Worm (Caenorhabditis elegans) whole organism, L3 larva: ENCODE results near the gene col-131.

Source experiments
- R02D3.7 ChIP-seq: fragments of 150-350 bp; optimal IDR thresholded peaks from 2 replicates; lab custom pipeline; 2014; ENCODE audit warnings: missing biosample characterization, missing genetic modification characterization
- ZK546.5 ChIP-seq: sonication (generic microtip); optimal IDR thresholded peaks from 2 replicates; lab custom pipeline; 2017; ENCODE audit warnings: missing biosample characterization, missing genetic modification characterization
- aly-2 ChIP-seq: fragments of 150-350 bp; optimal IDR thresholded peaks from 2 replicates; lab custom pipeline; 2014; ENCODE audit warnings: missing biosample characterization, missing genetic modification characterization
- ceh-16 ChIP-seq: sonication (generic microtip); optimal IDR thresholded peaks from 2 replicates; lab custom pipeline; 2017; ENCODE audit warnings: missing biosample characterization, missing genetic modification characterization
- ceh-28 ChIP-seq: fragments of 150-350 bp; optimal IDR thresholded peaks from 2 replicates; lab custom pipeline; 2014; ENCODE audit warnings: missing biosample characterization, missing genetic modification reagents, missing genetic modification characterization
- ceh-82 ChIP-seq: fragments of 150-350 bp; optimal IDR thresholded peaks from 2 replicates; lab custom pipeline; 2014; ENCODE audit warnings: missing biosample characterization, missing genetic modification characterization
- ceh-9 ChIP-seq: sonication (generic microtip); optimal IDR thresholded peaks from 2 replicates; lab custom pipeline; 2018; ENCODE audit warnings: missing biosample characterization, missing genetic modification characterization
- daf-12 ChIP-seq: fragments of 150-350 bp; optimal IDR thresholded peaks from 2 replicates; lab custom pipeline; 2014; ENCODE audit warnings: missing biosample characterization, missing genetic modification reagents, missing genetic modification characterization
- egl-27 ChIP-seq: sonication (generic microtip); optimal IDR thresholded peaks from 4 replicates; lab custom pipeline; 2017; ENCODE audit warnings: missing biosample characterization, missing genetic modification reagents, missing genetic modification characterization
- egl-5 ChIP-seq: fragments of 150-350 bp; optimal IDR thresholded peaks from 2 replicates; lab custom pipeline; 2017; ENCODE audit warnings: missing biosample characterization, missing genetic modification reagents, missing genetic modification characterization, inconsistent platforms
- elt-1 ChIP-seq: fragments of 150-350 bp; optimal IDR thresholded peaks from 2 replicates; lab custom pipeline; 2014; ENCODE audit warnings: missing biosample characterization, missing genetic modification characterization
- elt-2 ChIP-seq: sonication (generic microtip); optimal IDR thresholded peaks from 2 replicates; lab custom pipeline; 2016; ENCODE audit warnings: missing genetic modification reagents, mild to moderate bottlenecking, missing genetic modification characterization, missing compliant biosample characterization
- elt-3 ChIP-seq, 3 experiments: fragments of 150-350 bp in 1 of 3; sonication (generic microtip) in 2 of 3; optimal IDR thresholded peaks; 2 replicates in 2 of 3; 4 replicates in 1 of 3; lab custom pipeline; 2014 to 2017; ENCODE audit warnings: missing biosample characterization in 3 of 3, missing genetic modification characterization in 3 of 3
- eor-1 ChIP-seq, 2 experiments: fragments of 150-350 bp; optimal IDR thresholded peaks; 2 replicates each; lab custom pipeline; 2014 to 2018; ENCODE audit warnings: missing biosample characterization in 2 of 2, missing genetic modification characterization in 2 of 2
- fkh-10 ChIP-seq: sonication (generic microtip); optimal IDR thresholded peaks from 2 replicates; lab custom pipeline; 2017; ENCODE audit warnings: missing biosample characterization, missing genetic modification reagents, missing genetic modification characterization
- fkh-2 ChIP-seq: fragments of 150-350 bp; optimal IDR thresholded peaks from 2 replicates; lab custom pipeline; 2014; ENCODE audit warnings: missing biosample characterization, missing genetic modification reagents, missing genetic modification characterization
- fos-1 ChIP-seq: fragments of 150-350 bp; optimal IDR thresholded peaks from 2 replicates; lab custom pipeline; 2014; ENCODE audit warnings: missing biosample characterization, missing genetic modification characterization
- hmg-11 ChIP-seq: sonication (generic microtip); optimal IDR thresholded peaks from 2 replicates; lab custom pipeline; 2016; ENCODE audit warnings: missing genetic modification characterization, missing compliant biosample characterization
- jun-1 ChIP-seq: fragments of 150-350 bp; optimal IDR thresholded peaks from 2 replicates; lab custom pipeline; 2014; ENCODE audit warnings: missing biosample characterization, missing genetic modification reagents, missing genetic modification characterization
- lin-15B ChIP-seq: fragments of 150-350 bp; optimal IDR thresholded peaks from 2 replicates; lab custom pipeline; 2014; ENCODE audit warnings: missing biosample characterization, missing genetic modification characterization
- lin-39 ChIP-seq: fragments of 150-350 bp; optimal IDR thresholded peaks from 2 replicates; lab custom pipeline; 2018; ENCODE audit warnings: missing biosample characterization, missing genetic modification reagents, missing genetic modification characterization
- lsy-12 ChIP-seq: sonication (generic microtip); optimal IDR thresholded peaks from 2 replicates; lab custom pipeline; 2016; ENCODE audit warnings: mild to moderate bottlenecking, missing genetic modification characterization, missing compliant biosample characterization
- mdl-1 ChIP-seq: fragments of 150-350 bp; optimal IDR thresholded peaks from 2 replicates; lab custom pipeline; 2014; ENCODE audit warnings: missing biosample characterization, missing genetic modification characterization
- mml-1 ChIP-seq: fragments of 150-350 bp; sonication (generic microtip); optimal IDR thresholded peaks from 3 replicates; lab custom pipeline; 2014; ENCODE audit warnings: missing biosample characterization, missing genetic modification characterization
- nfya-1 ChIP-seq: sonication (generic microtip); optimal IDR thresholded peaks from 2 replicates; lab custom pipeline; 2017; ENCODE audit warnings: missing genetic modification characterization, mild to moderate bottlenecking, missing compliant biosample characterization, antibody characterized with exemption, moderate library complexity; ENCODE audit not compliant: insufficient read depth
- nhr-12 ChIP-seq: fragments of 150-350 bp; optimal IDR thresholded peaks from 2 replicates; lab custom pipeline; 2014; ENCODE audit warnings: missing biosample characterization, missing genetic modification characterization
- nhr-23 ChIP-seq: fragments of 150-350 bp; optimal IDR thresholded peaks from 2 replicates; lab custom pipeline; 2014; ENCODE audit warnings: missing biosample characterization, missing genetic modification reagents, missing genetic modification characterization
- nhr-237 ChIP-seq: fragments of 150-350 bp; optimal IDR thresholded peaks from 2 replicates; lab custom pipeline; 2014; ENCODE audit warnings: missing biosample characterization, missing genetic modification characterization
- nhr-25 ChIP-seq: sonication (generic microtip); optimal IDR thresholded peaks from 2 replicates; lab custom pipeline; 2017; ENCODE audit warnings: missing biosample characterization, missing genetic modification characterization
- nhr-28 ChIP-seq: fragments of 150-350 bp; optimal IDR thresholded peaks from 2 replicates; lab custom pipeline; 2014; ENCODE audit warnings: missing biosample characterization, missing genetic modification characterization
- nhr-43 ChIP-seq: sonication (generic microtip); optimal IDR thresholded peaks from 2 replicates; lab custom pipeline; 2016; ENCODE audit warnings: mild to moderate bottlenecking, missing genetic modification characterization, missing compliant biosample characterization; ENCODE audit not compliant: poor library complexity, severe bottlenecking
- nhr-67 ChIP-seq: fragments of 150-350 bp; optimal IDR thresholded peaks from 2 replicates; lab custom pipeline; 2014; ENCODE audit warnings: missing biosample characterization, missing genetic modification characterization
- nhr-76 ChIP-seq: fragments of 150-350 bp; sonication (generic microtip); optimal IDR thresholded peaks from 5 replicates; lab custom pipeline; 2014; ENCODE audit warnings: missing biosample characterization, missing genetic modification characterization
- nhr-77 ChIP-seq: fragments of 150-350 bp; optimal IDR thresholded peaks from 2 replicates; lab custom pipeline; 2014; ENCODE audit warnings: missing biosample characterization, missing genetic modification characterization
- pha-4 ChIP-seq: fragments of 150-350 bp; optimal IDR thresholded peaks from 2 replicates; lab custom pipeline; 2014; ENCODE audit warnings: missing biosample characterization, missing genetic modification reagents, missing genetic modification characterization
- pqm-1 ChIP-seq: fragments of 150-350 bp; optimal IDR thresholded peaks from 2 replicates; lab custom pipeline; 2017; ENCODE audit warnings: missing biosample characterization, missing genetic modification characterization, inconsistent platforms
- sea-2 ChIP-seq: fragments of 150-350 bp; sonication (generic microtip); optimal IDR thresholded peaks from 4 replicates; lab custom pipeline; 2014; ENCODE audit warnings: missing biosample characterization, missing genetic modification reagents, missing genetic modification characterization
- skn-1 ChIP-seq: fragments of 150-350 bp; optimal IDR thresholded peaks from 2 replicates; lab custom pipeline; 2014; ENCODE audit warnings: missing biosample characterization, missing genetic modification characterization
- snpc-4 ChIP-seq: fragments of 150-350 bp; optimal IDR thresholded peaks from 2 replicates; lab custom pipeline; 2014; ENCODE audit warnings: missing biosample characterization, missing genetic modification characterization
- tbx-2 ChIP-seq: sonication (generic microtip); optimal IDR thresholded peaks from 2 replicates; lab custom pipeline; 2016; ENCODE audit warnings: mild to moderate bottlenecking, missing genetic modification characterization, missing compliant biosample characterization
- unc-39 ChIP-seq: sonication (generic microtip); optimal IDR thresholded peaks from 4 replicates; lab custom pipeline; 2017; ENCODE audit warnings: missing biosample characterization, missing genetic modification characterization
- unc-62 ChIP-seq: fragments of 150-350 bp; sonication (generic microtip); optimal IDR thresholded peaks from 4 replicates; lab custom pipeline; 2014; ENCODE audit warnings: missing biosample characterization, missing genetic modification reagents, missing genetic modification characterization
- zag-1 ChIP-seq: fragments of 150-350 bp; optimal IDR thresholded peaks from 2 replicates; lab custom pipeline; 2014; ENCODE audit warnings: missing biosample characterization, missing genetic modification characterization
- ztf-11 ChIP-seq: fragments of 150-350 bp; optimal IDR thresholded peaks from 2 replicates; lab custom pipeline; 2014; ENCODE audit warnings: missing biosample characterization, missing genetic modification characterization
- ztf-4 ChIP-seq: fragments of 150-350 bp; optimal IDR thresholded peaks from 2 replicates; lab custom pipeline; 2014; ENCODE audit warnings: missing biosample characterization, missing genetic modification characterization

col-131 gene

DNA sequence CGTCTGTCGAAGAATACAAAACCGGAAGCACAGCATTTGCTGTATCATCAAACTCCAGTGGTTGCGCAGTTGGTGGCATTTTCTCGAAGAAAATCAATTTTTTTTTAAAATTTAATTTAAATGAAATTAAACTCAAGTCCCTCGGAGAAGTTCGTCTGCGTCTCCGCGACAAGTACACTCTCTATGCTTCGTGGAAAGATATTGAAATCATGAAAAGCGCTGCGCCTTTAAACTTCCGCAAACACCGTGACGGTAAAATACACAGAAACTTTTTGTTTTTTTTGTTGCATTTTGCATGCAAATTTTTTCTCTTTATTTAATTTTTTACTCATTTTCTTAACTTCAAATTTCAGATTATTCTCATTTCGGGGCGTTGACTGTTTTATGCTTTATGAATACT is 31.6 kb upstream of the col-131 start, which contains the start of the genes dli-1, tin-9.2 and exos-4.1 (continued):
- TF ChIP-seq mdl-1 (tag; lab: Kevin White, UChicago) (no peak), nhr-25 (tag; lab: Kevin White, UChicago) (peak; percentile 35)

ce11 chrIV:13096778-13097177 is 29.7 kb upstream of the col-131 start:
- TF ChIP-seq nhr-25 (tag; lab: Kevin White, UChicago) (no peak), unc-39 (tag; lab: Kevin White, UChicago) (no peak), elt-2 (no peak), egl-5 (tag; lab: Kevin White, UChicago) (no peak), snpc-4 (no peak), mml-1 (no peak), ceh-82 (tag; lab: Kevin White, UChicago) (no peak), aly-2 (tag; lab: Kevin White, UChicago) (peak; percentile 30), nhr-12 (tag; lab: Kevin White, UChicago) (no peak)
- TF ChIP-seq, all 47 proteins: peak for 1

DNA sequence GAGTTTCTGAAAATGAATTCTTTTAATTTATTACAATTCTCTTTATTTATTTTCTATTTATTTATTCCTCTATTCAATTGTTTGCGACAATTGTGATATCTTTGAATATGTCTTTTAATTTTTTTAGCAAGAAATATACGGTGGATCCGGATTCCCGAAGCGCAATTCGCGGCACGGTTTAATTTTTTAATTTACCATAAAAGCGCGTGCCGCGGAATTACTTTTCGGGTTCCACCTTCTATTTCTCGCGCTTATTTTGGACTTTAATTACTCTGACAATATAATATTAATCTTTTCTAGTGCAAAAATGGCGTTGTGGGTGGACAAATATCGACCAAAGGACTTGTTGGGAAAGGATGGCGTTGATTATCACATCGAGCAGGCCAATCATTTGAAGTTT is 28.4 kb upstream of the col-131 start, which contains the start of gene rfc-3:
TSS of gene rfc-3 (plus strand) at position 301 of the 400 bp plus-strand sequence.
- TF ChIP-seq nhr-23, result no peak
- no peak for TF ChIP-seq nhr-237 (tag; lab: Kevin White, UChicago)
- no peak for TF ChIP-seq ztf-11 (tag; lab: Kevin White, UChicago)
- TF ChIP-seq pqm-1 (tag; lab: Kevin White, UChicago), result no peak
- TF ChIP-seq fos-1 (tag; lab: Kevin White, UChicago), result no peak
- TF ChIP-seq nhr-67 (tag; lab: Kevin White, UChicago), result no peak
- no peak for TF ChIP-seq ceh-82 (tag; lab: Kevin White, UChicago)
- no peak for TF ChIP-seq elt-2
- no peak for TF ChIP-seq lsy-12
- TF ChIP-seq pha-4 (tag; lab: Kevin White, UChicago), result no peak
- TF ChIP-seq, all 47 proteins: peak for 0

- TF ChIP-seq nhr-25 (tag; lab: Kevin White, UChicago), result peak; percentile 58
- no peak for TF ChIP-seq lsy-12
- TF ChIP-seq ztf-11 (tag; lab: Kevin White, UChicago), result no peak
- TF ChIP-seq nhr-77 (tag; lab: Kevin White, UChicago), result no peak
- no peak for TF ChIP-seq fkh-10 (GFP tag; lab: Kevin White, UChicago)
- TF ChIP-seq sea-2 (GFP tag; lab: Kevin White, UChicago), result no peak
- no peak for TF ChIP-seq zag-1 (tag; lab: Kevin White, UChicago)
- no peak for TF ChIP-seq nhr-76 (tag; lab: Kevin White, UChicago)
- TF ChIP-seq daf-12 (tag; lab: Kevin White, UChicago), result no peak
- no peak for TF ChIP-seq elt-1
- no peak for TF ChIP-seq ceh-9
- no peak for TF ChIP-seq nhr-237 (tag; lab: Kevin White, UChicago)
- TF ChIP-seq nhr-67 (tag; lab: Kevin White, UChicago), result no peak
- TF ChIP-seq tbx-2 (tag; lab: Kevin White, UChicago), result no peak
- no peak for TF ChIP-seq ceh-82 (tag; lab: Kevin White, UChicago)
- no peak for TF ChIP-seq fkh-2 (tag; lab: Kevin White, UChicago)
- TF ChIP-seq eor-1 (tag; optimal IDR thresholded peaks at IDR 0.05; lab: Kevin White, UChicago), result no peak
- no peak for TF ChIP-seq ZK546.5
- TF ChIP-seq egl-27, result no peak
- no peak for TF ChIP-seq ceh-16 (tag; lab: Kevin White, UChicago)
- TF ChIP-seq snpc-4, result peak; percentile 50
- no peak for TF ChIP-seq skn-1
- peak; percentile 16 for TF ChIP-seq R02D3.7 (tag; lab: Kevin White, UChicago)
- no peak for TF ChIP-seq nhr-12 (tag; lab: Kevin White, UChicago)
- TF ChIP-seq unc-62 (GFP tag; lab: Kevin White, UChicago), result no peak
- peak; percentile 42 for TF ChIP-seq pqm-1 (tag; lab: Kevin White, UChicago)
- peak; percentile 63 for TF ChIP-seq nhr-23
- TF ChIP-seq mml-1, result no peak
- no peak for TF ChIP-seq elt-3 (tag; optimal IDR thresholded peaks at IDR 0.05; lab: Kevin White, UChicago)
- no peak for TF ChIP-seq unc-39 (tag; lab: Kevin White, UChicago)
- peak; percentile 29 for TF ChIP-seq egl-5 (tag; lab: Kevin White, UChicago)
- peak; percentile 12 for TF ChIP-seq elt-2
- TF ChIP-seq mdl-1 (tag; lab: Kevin White, UChicago), result no peak
- peak; percentile 91 for TF ChIP-seq lin-15B (tag; lab: Kevin White, UChicago)
- TF ChIP-seq fos-1 (tag; lab: Kevin White, UChicago), result no peak
- no peak for TF ChIP-seq aly-2 (tag; lab: Kevin White, UChicago)
- TF ChIP-seq nhr-28, result no peak
- TF ChIP-seq ceh-28 (tag; lab: Kevin White, UChicago), result peak; percentile 81
- TF ChIP-seq nhr-43 (tag; lab: Kevin White, UChicago), result peak; percentile 25
- TF ChIP-seq pha-4 (tag; lab: Kevin White, UChicago), result peak; percentile 86
- peak; percentile 45 for TF ChIP-seq lin-39 (tag; lab: Kevin White, UChicago)
- no peak for TF ChIP-seq ztf-4
- no peak for TF ChIP-seq hmg-11 (tag; lab: Kevin White, UChicago)
- no peak for TF ChIP-seq nfya-1 (tag; lab: Kevin White, UChicago)
- TF ChIP-seq jun-1 (tag; lab: Kevin White, UChicago), result no peak
Observed at ce11 chrIV:13093677-13094076, 26.6 kb upstream of the col-131 start, which contains the start of the genes prcc-1 and C39E9.12. prcc-1 (minus strand) TSS chrIV:13093795. C39E9.12 (plus strand) TSS chrIV:13094007.
